Fruit fly (Drosophila melanogaster) Kc167 (cell line): Measurements from ENCODE around the gene TotE.

ENCODE experiments used
- Myc ChIP-seq: fragments of >200 bp; optimal IDR thresholded peaks from 2 replicates; lab custom pipeline; 2017; ENCODE audit warnings: missing external identifiers
- Sin3A ChIP-seq: fragments of >200 bp; optimal IDR thresholded peaks from 2 replicates; lab custom pipeline; 2018; ENCODE audit warnings: missing external identifiers
- h ChIP-seq: fragments of >200 bp; optimal IDR thresholded peaks from 3 replicates; lab custom pipeline; 2018; ENCODE audit warnings: missing external identifiers
- insv ChIP-seq: fragments of >200 bp; optimal IDR thresholded peaks from 3 replicates; lab custom pipeline; 2018; ENCODE audit warnings: missing external identifiers
- psq ChIP-seq: fragments of >200 bp; optimal IDR thresholded peaks from 2 replicates; lab custom pipeline; 2017; ENCODE audit warnings: missing external identifiers
- ttk ChIP-seq: sonication (Bioruptor generic); optimal IDR thresholded peaks from 2 replicates; lab custom pipeline; 2017; ENCODE audit warnings: missing external identifiers

dm6 chr2L:19941352-19941851 is 28.1 kb upstream of the TotE start:
- no peak for TF ChIP-seq psq (lab: Kevin White, UChicago)
- TF ChIP-seq h, result no peak
- no peak for TF ChIP-seq Myc (lab: Kevin White, UChicago)
- no peak for TF ChIP-seq insv (lab: Kevin White, UChicago)
- no peak for TF ChIP-seq ttk
- no peak for TF ChIP-seq Sin3A (lab: Kevin White, UChicago)
